Fruit fly (Drosophila melanogaster): ENCODE data around the gene CG12320.
A peak's percentile ranks its signal among the peaks of the same experiment; 100 is the strongest.

The CG12320 gene

DNA sequence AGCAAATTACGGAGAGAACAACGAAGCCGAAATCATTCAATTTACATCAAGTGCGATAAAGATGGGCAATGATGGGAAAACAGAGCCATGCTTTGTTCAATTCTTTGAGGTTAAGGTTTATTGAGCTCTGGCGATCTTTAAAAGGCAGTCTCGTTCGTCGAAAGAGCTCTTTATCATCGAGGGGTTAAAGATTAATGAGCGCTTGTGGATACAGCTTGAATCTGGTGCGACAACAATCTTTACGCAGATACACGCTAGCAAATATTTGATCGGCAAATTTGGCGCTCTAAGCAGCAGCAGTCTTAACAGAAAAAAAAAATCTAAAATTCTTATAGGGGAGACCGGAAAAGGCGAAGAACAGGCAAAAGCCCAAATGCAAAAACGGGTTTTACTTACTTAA lies 43.5 kb upstream of the CG12320 start:
- TF ChIP-seq Blimp-1 (GFP tag; optimal IDR thresholded peaks at IDR 0.05) (no peak), CG1647 (GFP tag; optimal IDR thresholded peaks at IDR 0.05) (no peak), bbx (GFP tag; IDR thresholded peaks at IDR 0.05; ENCODE audit: partially characterized antibody) (no peak), Ptx1 (GFP tag; IDR thresholded peaks at IDR 0.05) (no peak), CG6683 (GFP tag; optimal IDR thresholded peaks at IDR 0.05) (peak; percentile 4), Meics (GFP tag; optimal IDR thresholded peaks at IDR 0.05) (peak; percentile 33), Fer3 (tag; optimal IDR thresholded peaks at IDR 0.05) (peak; percentile 37), Atf6 (GFP tag; IDR thresholded peaks at IDR 0.05) (peak; percentile 61), Hr51 (GFP tag; optimal IDR thresholded peaks at IDR 0.05) (peak in 1 of 2 experiments; percentile 27), CG12659 (GFP tag; optimal IDR thresholded peaks at IDR 0.05) (peak; percentile 13), her (GFP tag; optimal IDR thresholded peaks at IDR 0.05) (peak; percentile 3), scrt (GFP tag; optimal IDR thresholded peaks at IDR 0.05) (peak; percentile 28), caup (GFP tag; optimal IDR thresholded peaks at IDR 0.05; ENCODE audit: severe bottlenecking) (peak; percentile 67), phol (tag; optimal IDR thresholded peaks at IDR 0.05) (no peak), mirr (GFP tag; optimal IDR thresholded peaks at IDR 0.05) (peak; percentile 8), lab (GFP tag; optimal IDR thresholded peaks at IDR 0.05) (peak; percentile 76), CG1233 (GFP tag; optimal IDR thresholded peaks at IDR 0.05) (peak; percentile 22), Rfx (GFP tag; IDR thresholded peaks at IDR 0.05) (peak; percentile 30; the same call in 1 of the 2 replicates), eve (GFP tag; optimal IDR thresholded peaks at IDR 0.05) (peak in 1 of 2 experiments; percentile 45), CG17802 (tag; optimal IDR thresholded peaks at IDR 0.05) (no peak), CG17359 (tag; optimal IDR thresholded peaks at IDR 0.05) (no peak), CG5180 (GFP tag; optimal IDR thresholded peaks at IDR 0.05) (no peak), seq (GFP tag; IDR thresholded peaks at IDR 0.05) (no peak), prd (optimal IDR thresholded peaks at IDR 0.05) (no peak), prd (GFP tag; IDR thresholded peaks at IDR 0.05) (no peak), pho (GFP tag; optimal IDR thresholded peaks at IDR 0.05) (peak; percentile 14), fd102C (GFP tag; optimal IDR thresholded peaks at IDR 0.05) (no peak), cg (GFP tag; optimal IDR thresholded peaks at IDR 0.05) (no peak), CG7839 (tag; optimal IDR thresholded peaks at IDR 0.05) (peak; percentile 1), CG8944 (GFP tag; optimal IDR thresholded peaks at IDR 0.05) (no peak), CG17385 (GFP tag; optimal IDR thresholded peaks at IDR 0.05) (peak; percentile 18), sd (tag; optimal IDR thresholded peaks at IDR 0.05) (no peak), CG13296 (GFP tag; optimal IDR thresholded peaks at IDR 0.05) (peak; percentile 44), CG11695 (GFP tag; IDR thresholded peaks at IDR 0.05) (0 out of 3 replicates have a peak, but pooled peaks have one; percentile 33), B-H2 (GFP tag; optimal IDR thresholded peaks at IDR 0.05) (peak; percentile 53), CG7372 (GFP tag; IDR thresholded peaks at IDR 0.05) (no peak), tin (GFP tag; optimal IDR thresholded peaks at IDR 0.05) (no peak), pan (optimal IDR thresholded peaks at IDR 0.05) (no peak), pan (GFP tag; optimal IDR thresholded peaks at IDR 0.05 in 1 of 2, IDR thresholded peaks at IDR 0.05 in 1 of 2) (peak in 1 of 2 experiments; percentile 7), CG3281 (GFP tag; optimal IDR thresholded peaks at IDR 0.05) (peak; percentile 50), otp (GFP tag; IDR thresholded peaks at IDR 0.05) (no peak), CG9727 (GFP tag; optimal IDR thresholded peaks at IDR 0.05) (peak; percentile 14), sens (GFP tag) (peak; percentile 48), CG8388 (GFP tag; optimal IDR thresholded peaks at IDR 0.05) (no peak), Elba2 (GFP tag; optimal IDR thresholded peaks at IDR 0.05) (no peak), CG15269 (tag; optimal IDR thresholded peaks at IDR 0.05) (peak; percentile 12), CG18599 (GFP tag; optimal IDR thresholded peaks at IDR 0.05) (peak; percentile 75), fd3F (GFP tag; optimal IDR thresholded peaks at IDR 0.05) (peak; percentile 36), Med (GFP tag) (peak; percentile 78), CG12219 (GFP tag; optimal IDR thresholded peaks at IDR 0.05) (no peak)

Measured in whole organism, embryonic.